Worm (Caenorhabditis elegans): Measurements from ENCODE around the gene F36H9.2.

DNA sequence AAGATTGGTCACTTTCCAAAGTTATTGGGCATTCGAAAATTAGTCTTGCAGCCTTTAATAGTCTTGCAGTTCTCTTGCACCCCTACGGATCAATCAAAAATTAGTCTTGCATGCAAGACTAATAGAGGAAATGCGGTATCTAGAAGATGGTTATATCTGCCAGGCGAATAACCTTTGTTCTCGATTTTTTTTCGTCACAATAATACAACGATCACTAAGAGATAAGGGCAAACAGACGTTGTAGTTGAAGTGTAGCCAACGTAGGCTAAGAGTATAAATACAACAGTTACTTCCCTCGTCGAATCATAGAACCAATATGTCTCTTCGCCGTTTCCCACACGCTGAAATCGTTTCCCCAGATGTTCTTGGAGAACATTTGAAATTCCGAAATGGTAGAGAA is 53.5 kb downstream of the F36H9.2 start, which contains the start of gene T10B5.8:
- TF ChIP-seq mdl-1 (tag; optimal IDR thresholded peaks at IDR 0.05) (no peak), nhr-77 (tag; optimal IDR thresholded peaks at IDR 0.05) (no peak), ceh-82 (tag; optimal IDR thresholded peaks at IDR 0.05) (no peak), ztf-1 (GFP tag; conservative IDR thresholded peaks at IDR 0.05) (no peak), nhr-23 (tag; optimal IDR thresholded peaks at IDR 0.05) (no peak), fos-1 (tag; optimal IDR thresholded peaks at IDR 0.05) (no peak), crh-2 (tag; optimal IDR thresholded peaks at IDR 0.05) (no peak), ztf-11 (tag; optimal IDR thresholded peaks at IDR 0.05) (no peak)
